Fruit fly (Drosophila melanogaster) whole organism, embryonic: ENCODE measurements around the gene CG32281.

Experiments used
- Atf-2 ChIP-seq: fragments of 200-800 bp; sonication (Bioruptor generic); optimal IDR thresholded peaks from 2 replicates; lab custom pipeline; 2016; ENCODE audit warnings: missing biosample characterization, missing genetic modification characterization
- Awh ChIP-seq: fragments of 200-800 bp; sonication (Bioruptor generic); IDR thresholded peaks from 2 replicates; pipeline ENCODE4, ENCODE4 v1.3.6; 2022; ENCODE audit warnings: missing biosample characterization, missing genetic modification characterization
- BEAF-32 ChIP-seq: fragments of 200-800 bp; sonication (Bioruptor generic); optimal IDR thresholded peaks from 3 replicates; lab custom pipeline; 2017; ENCODE audit warnings: missing biosample characterization, missing genetic modification characterization, mild to moderate bottlenecking, moderate library complexity, missing genetic modification reagents
- CG10366 ChIP-seq: fragments of 200-800 bp; sonication (Bioruptor generic); IDR thresholded peaks from 2 replicates; pipeline ENCODE4 v1.3.6; 2022; ENCODE audit warnings: missing biosample characterization, missing genetic modification characterization
- CG11247 ChIP-seq: fragments of 200-800 bp; sonication (Bioruptor generic); IDR thresholded peaks from 2 replicates; pipeline ENCODE4 v1.3.6; 2022; ENCODE audit warnings: missing biosample characterization, missing genetic modification characterization
- CG11723 ChIP-seq: fragments of 200-800 bp; sonication (Bioruptor generic); optimal IDR thresholded peaks from 2 replicates; lab custom pipeline; 2017; ENCODE audit warnings: missing biosample characterization, mild to moderate bottlenecking, missing genetic modification characterization
- CG12104 ChIP-seq: fragments of 200-800 bp; sonication (Bioruptor generic); optimal IDR thresholded peaks from 3 replicates; lab custom pipeline; 2016; ENCODE audit warnings: missing biosample characterization, missing genetic modification characterization
- CG12391 ChIP-seq: fragments of 200-800 bp; sonication (Bioruptor generic); optimal IDR thresholded peaks from 3 replicates; lab custom pipeline; 2018; ENCODE audit warnings: missing biosample characterization, mild to moderate bottlenecking, missing genetic modification characterization, moderate library complexity
- CG13775 ChIP-seq: fragments of 200-800 bp; sonication (Bioruptor generic); optimal IDR thresholded peaks from 3 replicates; lab custom pipeline; 2017; ENCODE audit warnings: missing biosample characterization, mild to moderate bottlenecking, missing genetic modification characterization
- CG13894 ChIP-seq: fragments of 200-800 bp; sonication (Bioruptor generic); optimal IDR thresholded peaks from 3 replicates; lab custom pipeline; 2018; ENCODE audit warnings: missing biosample characterization, mild to moderate bottlenecking, missing genetic modification characterization, moderate library complexity
- CG17328 ChIP-seq: fragments of 200-800 bp; sonication (Bioruptor generic); IDR thresholded peaks from 2 replicates; pipeline ENCODE4 v1.3.6; 2022; ENCODE audit warnings: missing biosample characterization, missing genetic modification characterization
- CG17568 ChIP-seq: fragments of 200-800 bp; sonication (Bioruptor generic); optimal IDR thresholded peaks from 2 replicates; lab custom pipeline; 2018; ENCODE audit warnings: missing biosample characterization, mild to moderate bottlenecking, missing genetic modification characterization, moderate library complexity
- CG18599 ChIP-seq: fragments of 200-800 bp; sonication (Bioruptor generic); optimal IDR thresholded peaks from 3 replicates; lab custom pipeline; 2017; ENCODE audit warnings: missing biosample characterization, missing genetic modification characterization, mild to moderate bottlenecking, moderate library complexity, missing genetic modification reagents
- CG2875 ChIP-seq: fragments of 200-800 bp; sonication (Bioruptor generic); optimal IDR thresholded peaks from 2 replicates; lab custom pipeline; 2017; ENCODE audit warnings: missing biosample characterization, mild to moderate bottlenecking, missing genetic modification characterization, missing genetic modification reagents
- CG34224 ChIP-seq: fragments of 200-800 bp; sonication (Bioruptor generic); IDR thresholded peaks from 3 replicates; pipeline ENCODE4 v1.3.6; 2022; ENCODE audit warnings: missing biosample characterization, missing genetic modification characterization; ENCODE audit not compliant: partially characterized antibody
- CG4404 ChIP-seq: fragments of 200-800 bp; sonication (Bioruptor generic); IDR thresholded peaks from 2 replicates; pipeline ENCODE4 v1.3.6; 2022; ENCODE audit warnings: missing biosample characterization, missing genetic modification characterization
- CG4617 ChIP-seq: fragments of 200-800 bp; sonication (Bioruptor generic); optimal IDR thresholded peaks from 3 replicates; lab custom pipeline; 2016; ENCODE audit warnings: missing biosample characterization, missing genetic modification characterization, borderline replicate concordance
- CG7786 ChIP-seq: fragments of 200-800 bp; sonication (Bioruptor generic); optimal IDR thresholded peaks from 2 replicates; lab custom pipeline; 2016; ENCODE audit warnings: missing biosample characterization, missing genetic modification characterization
- CG8359 ChIP-seq: fragments of 200-800 bp; sonication (Bioruptor generic); optimal IDR thresholded peaks from 2 replicates; lab custom pipeline; 2017; ENCODE audit warnings: missing biosample characterization, mild to moderate bottlenecking, missing genetic modification characterization, borderline replicate concordance
- Dad ChIP-seq: fragments of 200-800 bp; sonication (Bioruptor generic); optimal IDR thresholded peaks from 3 replicates; lab custom pipeline; 2016; ENCODE audit warnings: missing biosample characterization, missing genetic modification characterization
- E2f1 ChIP-seq: fragments of 200-800 bp; sonication (Bioruptor generic); IDR thresholded peaks from 2 replicates; pipeline ENCODE4 v1.3.6; 2022; ENCODE audit warnings: missing biosample characterization, missing genetic modification characterization
- Eip74EF ChIP-seq, 2 experiments: fragments of 200-800 bp in 1 of 2; fragments of >200 bp in 1 of 2; sonication (Bioruptor generic) in 1 of 2; optimal IDR thresholded peaks; 2 replicates each; lab custom pipeline; 2017 to 2019; ENCODE audit warnings: missing biosample characterization in 2 of 2, missing genetic modification characterization in 2 of 2, mild to moderate bottlenecking in 1 of 2, moderate library complexity in 1 of 2
- Ets97D ChIP-seq: fragments of 200-800 bp; sonication (Bioruptor generic); optimal IDR thresholded peaks from 3 replicates; lab custom pipeline; 2016; ENCODE audit warnings: missing biosample characterization, missing genetic modification characterization
- Hr39 ChIP-seq: fragments of >200 bp; optimal IDR thresholded peaks from 2 replicates; lab custom pipeline; 2017
- Hr78 ChIP-seq, 2 experiments: fragments of 200-800 bp in 1 of 2; fragments of >200 bp in 1 of 2; sonication (Bioruptor generic) in 1 of 2; optimal IDR thresholded peaks; 2 replicates each; lab custom pipeline; 2017 to 2019; ENCODE audit warnings: missing biosample characterization in 2 of 2, missing genetic modification characterization in 2 of 2, mild to moderate bottlenecking in 1 of 2, moderate library complexity in 1 of 2
- Hsf ChIP-seq: fragments of 200-800 bp; sonication (Bioruptor generic); optimal IDR thresholded peaks from 3 replicates; lab custom pipeline; 2016; ENCODE audit warnings: missing biosample characterization, missing genetic modification characterization
- NK7.1 ChIP-seq: fragments of 200-800 bp; sonication (Bioruptor generic); optimal IDR thresholded peaks from 3 replicates; lab custom pipeline; 2016; ENCODE audit warnings: missing biosample characterization, missing genetic modification characterization
- Opbp ChIP-seq: fragments of 200-800 bp; sonication (Bioruptor generic); IDR thresholded peaks from 3 replicates; pipeline ENCODE4 v1.3.6; 2022; ENCODE audit warnings: missing biosample characterization, missing genetic modification characterization; ENCODE audit not compliant: partially characterized antibody
- Sox100B ChIP-seq: fragments of 200-800 bp; sonication (Bioruptor generic); optimal IDR thresholded peaks from 3 replicates; lab custom pipeline; 2018; ENCODE audit warnings: missing biosample characterization, mild to moderate bottlenecking, missing genetic modification characterization
- Stat92E ChIP-seq, 3 experiments: fragments of >200 bp in 2 of 3; fragments of 200-800 bp in 1 of 3; sonication (Bioruptor generic) in 1 of 3; optimal IDR thresholded peaks; 2 replicates each; lab custom pipeline; 2017 to 2019; ENCODE audit warnings: missing biosample characterization in 3 of 3, missing genetic modification characterization in 3 of 3, mild to moderate bottlenecking in 1 of 3, moderate library complexity in 1 of 3
- Taf1 ChIP-seq: fragments of 200-800 bp; sonication (Bioruptor generic); IDR thresholded peaks from 2 replicates; pipeline ENCODE4 v1.3.6; 2022; ENCODE audit warnings: missing biosample characterization, missing genetic modification characterization
- Usf ChIP-seq: fragments of 200-800 bp; sonication (Bioruptor generic); optimal IDR thresholded peaks from 2 replicates; lab custom pipeline; 2017; ENCODE audit warnings: missing genotype, missing biosample characterization, missing genetic modification characterization
- ab ChIP-seq: fragments of 200-800 bp; sonication (Bioruptor generic); optimal IDR thresholded peaks from 2 replicates; lab custom pipeline; 2016; ENCODE audit warnings: missing biosample characterization, missing genetic modification characterization
- br ChIP-seq: fragments of >200 bp; optimal IDR thresholded peaks from 2 replicates; lab custom pipeline; 2017
- bsh ChIP-seq, 2 experiments: fragments of 200-800 bp; sonication (Bioruptor generic); optimal IDR thresholded peaks; 2 replicates each; lab custom pipeline; 2017 to 2018; ENCODE audit warnings: mild to moderate bottlenecking in 2 of 2, missing biosample characterization in 2 of 2, missing genetic modification characterization in 2 of 2, moderate library complexity in 1 of 2
- chinmo ChIP-seq: fragments of 200-800 bp; sonication (Bioruptor generic); IDR thresholded peaks from 4 replicates; pipeline ENCODE4 v1.3.6; 2022; ENCODE audit warnings: missing biosample characterization, missing genetic modification characterization; ENCODE audit not compliant: partially characterized antibody
- h ChIP-seq: fragments of >200 bp; optimal IDR thresholded peaks from 2 replicates; lab custom pipeline; 2017
- hbn ChIP-seq: fragments of 200-800 bp; sonication (Bioruptor generic); IDR thresholded peaks from 2 replicates; pipeline ENCODE4 v1.3.6; 2022; ENCODE audit warnings: missing biosample characterization, missing genetic modification characterization; ENCODE audit not compliant: partially characterized antibody
- ind ChIP-seq: fragments of 200-800 bp; sonication (Bioruptor generic); optimal IDR thresholded peaks from 3 replicates; lab custom pipeline; 2016; ENCODE audit warnings: missing biosample characterization, missing genetic modification characterization
- lmd ChIP-seq: fragments of 200-800 bp; sonication (Bioruptor generic); IDR thresholded peaks from 2 replicates; pipeline ENCODE4 v1.3.6; 2022; ENCODE audit warnings: missing biosample characterization, missing genetic modification characterization
- maf-S ChIP-seq: fragments of 200-800 bp; sonication (Bioruptor generic); optimal IDR thresholded peaks from 2 replicates; lab custom pipeline; 2016; ENCODE audit warnings: missing biosample characterization, missing genetic modification characterization
- prd ChIP-seq, 3 experiments: fragments of >200 bp in 2 of 3; fragments of 200-800 bp in 1 of 3; sonication (Bioruptor generic) in 1 of 3; optimal IDR thresholded peaks in 2 of 3; IDR thresholded peaks in 1 of 3; 2 replicates in 2 of 3; 3 replicates in 1 of 3; pipeline versions ENCODE4 v1.3.6 to Lab custom; 2017 to 2022; ENCODE audit warnings: missing biosample characterization in 1 of 3, missing genetic modification characterization in 1 of 3
- pzg ChIP-seq: fragments of 200-800 bp; sonication (Bioruptor generic); optimal IDR thresholded peaks from 3 replicates; lab custom pipeline; 2018; ENCODE audit warnings: missing biosample characterization, mild to moderate bottlenecking, missing genetic modification characterization, moderate library complexity
- ranshi ChIP-seq: fragments of 200-800 bp; sonication (Bioruptor generic); IDR thresholded peaks from 2 replicates; pipeline ENCODE4 v1.3.6; 2022; ENCODE audit warnings: missing biosample characterization, missing genetic modification characterization
- rib ChIP-seq: fragments of 200-800 bp; sonication (Bioruptor generic); IDR thresholded peaks from 2 replicates; pipeline ENCODE4 v1.3.6; 2022; ENCODE audit warnings: missing biosample characterization, missing genetic modification characterization
- sr ChIP-seq: fragments of 200-800 bp; sonication (Bioruptor generic); IDR thresholded peaks from 3 replicates; pipeline ENCODE4 v1.3.6; 2022; ENCODE audit warnings: missing biosample characterization, missing genetic modification characterization
- tio ChIP-seq: fragments of 200-800 bp; sonication (Bioruptor generic); optimal IDR thresholded peaks from 2 replicates; lab custom pipeline; 2017; ENCODE audit warnings: missing biosample characterization, missing genetic modification characterization, inconsistent platforms
- vnd ChIP-seq: fragments of 200-800 bp; sonication (Bioruptor generic); IDR thresholded peaks from 3 replicates; pipeline ENCODE4 v1.3.6; 2022; ENCODE audit warnings: missing biosample characterization, missing genetic modification characterization; ENCODE audit not compliant: partially characterized antibody
- wor ChIP-seq: fragments of 200-800 bp; sonication (Bioruptor generic); IDR thresholded peaks from 2 replicates; pipeline ENCODE4 v1.3.6; 2022; ENCODE audit warnings: missing biosample characterization, missing genetic modification characterization

The CG32281 gene

DNA sequence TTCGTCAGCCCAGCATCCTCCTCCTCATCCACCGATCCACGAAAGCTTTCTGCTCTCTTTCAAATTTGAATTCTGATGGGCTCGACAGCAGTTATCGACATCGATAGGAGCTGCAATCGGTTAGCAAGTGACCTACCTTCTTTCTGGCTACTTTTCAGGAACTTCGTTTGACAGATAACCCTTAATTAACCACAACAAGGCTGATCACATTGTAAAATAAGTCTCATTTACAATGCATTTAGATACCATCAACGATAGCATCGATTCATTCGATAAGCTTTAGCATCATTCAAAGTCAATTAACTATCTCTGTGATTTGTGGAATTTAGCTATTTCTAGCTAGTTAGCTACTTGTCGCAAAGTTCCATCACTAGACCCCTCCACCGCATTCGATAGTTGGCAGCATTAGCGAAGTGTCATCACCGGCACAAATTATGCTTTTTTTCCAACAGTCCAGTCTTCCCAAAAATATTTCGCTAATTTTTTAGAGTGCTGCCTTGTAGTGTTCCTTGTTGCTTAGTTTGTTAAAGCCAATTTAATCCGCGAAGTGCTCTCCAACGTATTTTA is 9.4 kb downstream of the CG32281 start, which contains the start of the genes MnM and Girdin (continued):
- TF ChIP-seq CG13775 (GFP tag; lab: Kevin White, UChicago) (peak; percentile 71), wor (GFP tag; lab: Robert Waterston, UW) (peak; percentile 24; the same call in 1 of the 2 replicates), Hr39 (no peak), CG10366 (GFP tag; lab: Robert Waterston, UW) (peak; percentile 55), pzg (GFP tag; lab: Kevin White, UChicago) (peak; percentile 82), chinmo (GFP tag; lab: Robert Waterston, UW) (0 out of 4 replicates have a peak, but pooled peaks have one; percentile 4), Taf1 (no peak), Stat92E (GFP tag; optimal IDR thresholded peaks at IDR 0.05; lab: Kevin White, UChicago) (no peak), CG12104 (GFP tag; lab: Kevin White, UChicago) (peak; percentile 41), NK7.1 (GFP tag; lab: Kevin White, UChicago) (no peak), ab (GFP tag; lab: Kevin White, UChicago) (peak; percentile 45), Atf-2 (GFP tag; lab: Kevin White, UChicago) (peak; percentile 70), CG8359 (GFP tag; lab: Kevin White, UChicago) (no peak), ind (GFP tag; lab: Kevin White, UChicago) (peak; percentile 76), CG11247 (GFP tag; lab: Robert Waterston, UW) (peak; percentile 34; the same call in 1 of the 2 replicates), hbn (GFP tag; lab: Robert Waterston, UW) (peak; percentile 75), CG17328 (GFP tag; lab: Robert Waterston, UW) (no peak), CG4404 (GFP tag; lab: Robert Waterston, UW) (peak; percentile 28; the same call in 1 of the 2 replicates), vnd (peak; percentile 86), bsh (GFP tag; optimal IDR thresholded peaks at IDR 0.05; lab: Kevin White, UChicago) (peak in 1 of 2 experiments; percentile 41), Usf (GFP tag; lab: Kevin White, UChicago) (no peak), Ets97D (peak; percentile 79), sr (GFP tag; lab: Robert Waterston, UW) (no peak), Eip74EF (GFP tag; optimal IDR thresholded peaks at IDR 0.05; lab: Kevin White, UChicago) (no peak), lmd (GFP tag; lab: Robert Waterston, UW) (peak; percentile 56), h (lab: Kevin White, UChicago) (no peak), Sox100B (GFP tag; lab: Kevin White, UChicago) (no peak), rib (no peak), ranshi (GFP tag; lab: Robert Waterston, UW) (peak; percentile 54; the same call in 1 of the 2 replicates), Hr78 (GFP tag; optimal IDR thresholded peaks at IDR 0.05; lab: Kevin White, UChicago) (no peak), Opbp (GFP tag; lab: Robert Waterston, UW) (peak; percentile 71), E2f1 (GFP tag; lab: Robert Waterston, UW) (peak; percentile 25; the same call in 1 of the 2 replicates), CG34224 (peak; percentile 74; the same call in 2 of the 3 replicates), CG2875 (GFP tag; lab: Kevin White, UChicago) (no peak), CG18599 (GFP tag; lab: Kevin White, UChicago) (peak; percentile 44), CG13894 (tag; lab: Kevin White, UChicago) (no peak), CG12391 (peak; percentile 75), br (no peak), tio (GFP tag; lab: Kevin White, UChicago) (no peak), Dad (GFP tag; lab: Kevin White, UChicago) (peak; percentile 60), CG7786 (peak; percentile 86), maf-S (GFP tag; lab: Kevin White, UChicago) (peak; percentile 75), CG11723 (GFP tag; lab: Kevin White, UChicago) (no peak), prd (optimal IDR thresholded peaks at IDR 0.05; lab: Kevin White, UChicago) (no peak), prd (GFP tag; IDR thresholded peaks at IDR 0.05; lab: Robert Waterston, UW) (peak; percentile 53; the same call in 1 of the 3 replicates), BEAF-32 (GFP tag; lab: Kevin White, UChicago) (peak; percentile 96), CG4617 (GFP tag; lab: Kevin White, UChicago) (peak; percentile 84), Hsf (GFP tag; lab: Kevin White, UChicago) (peak; percentile 77), Awh (no peak), CG17568 (GFP tag; lab: Kevin White, UChicago) (no peak)
